Worm (Caenorhabditis elegans): ENCODE results near the gene far-2.

far-2 gene

DNA sequence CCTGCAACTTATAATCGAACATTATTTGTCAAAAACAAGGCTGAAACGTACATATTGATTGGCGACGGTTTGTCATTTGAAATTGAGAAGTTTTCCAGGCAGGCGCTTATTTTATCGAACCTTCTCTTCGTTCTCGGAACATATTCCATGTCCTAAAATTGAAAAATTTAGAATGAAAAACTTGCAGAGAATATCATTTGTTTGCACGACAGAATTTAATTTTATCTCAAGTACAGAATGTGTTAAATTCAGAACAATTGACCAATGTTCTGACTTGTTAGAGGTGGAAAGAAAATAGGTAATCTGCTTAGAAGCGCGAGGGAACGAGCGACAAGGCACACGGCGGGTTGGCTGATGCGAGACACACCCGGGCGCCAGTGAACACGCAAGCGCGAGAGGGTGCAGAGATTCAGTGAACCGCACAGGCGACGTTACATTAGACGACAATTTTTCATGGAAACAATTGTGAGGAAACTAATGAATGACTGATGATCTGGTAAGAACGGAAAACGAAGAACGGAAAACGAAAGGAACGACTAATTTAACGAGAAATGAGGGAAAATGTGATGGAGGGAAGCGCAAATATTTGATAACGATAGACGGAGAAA lies 29.2 kb upstream of the far-2 start (continued):
- TF ChIP-seq ama-1 (optimal IDR thresholded peaks at IDR 0.05) (peak; percentile 80), ama-1 (GFP tag; optimal IDR thresholded peaks at IDR 0.05) (no peak), cebp-1 (GFP tag; IDR thresholded peaks at IDR 0.05) (no peak), cebp-1 (tag; optimal IDR thresholded peaks at IDR 0.05) (peak; percentile 70), ztf-22 (GFP tag; optimal IDR thresholded peaks at IDR 0.05) (no peak), dpff-1 (tag; optimal IDR thresholded peaks at IDR 0.05) (no peak), snpc-4 (GFP tag; optimal IDR thresholded peaks at IDR 0.05) (no peak), snpc-4 (tag; optimal IDR thresholded peaks at IDR 0.05) (peak in 1 of 4 experiments; percentile 54), nhr-80 (tag; optimal IDR thresholded peaks at IDR 0.05) (peak; percentile 49), T07F8.4 (tag; optimal IDR thresholded peaks at IDR 0.05) (no peak), somi-1 (GFP tag; optimal IDR thresholded peaks at IDR 0.05) (no peak), hlh-26 (GFP tag; conservative IDR thresholded peaks at IDR 0.05) (no peak), B0261.1 (tag; optimal IDR thresholded peaks at IDR 0.05) (no peak)

DNA sequence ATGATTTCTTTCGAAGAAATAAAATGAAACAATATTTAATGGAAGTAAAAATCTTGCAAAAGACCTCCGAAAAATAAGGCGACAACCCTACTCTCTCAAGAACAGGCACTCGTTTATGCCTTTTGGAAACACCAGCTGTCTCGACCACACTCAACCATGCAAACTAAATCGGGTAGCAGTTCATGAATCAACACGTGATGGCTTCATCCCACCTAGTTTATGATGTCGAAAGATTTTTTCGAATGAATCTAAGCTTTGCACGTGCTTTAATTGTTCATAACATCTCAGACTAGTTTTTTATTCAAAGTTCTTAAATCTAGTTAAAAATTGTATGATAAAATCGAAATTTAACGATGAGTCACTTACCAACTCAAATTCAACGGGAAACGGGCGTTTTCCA lies 28.4 kb upstream of the far-2 start:
- TF ChIP-seq ama-1 (optimal IDR thresholded peaks at IDR 0.05) (peak; percentile 87), ama-1 (GFP tag; optimal IDR thresholded peaks at IDR 0.05) (no peak), ztf-28 (GFP tag; IDR thresholded peaks at IDR 0.05) (no peak), lin-26 (GFP tag; IDR thresholded peaks at IDR 0.05) (peak; percentile 19; the same call in 1 of the 2 replicates), tbp1 (GFP tag; optimal IDR thresholded peaks at IDR 0.05) (peak; percentile 11)

DNA sequence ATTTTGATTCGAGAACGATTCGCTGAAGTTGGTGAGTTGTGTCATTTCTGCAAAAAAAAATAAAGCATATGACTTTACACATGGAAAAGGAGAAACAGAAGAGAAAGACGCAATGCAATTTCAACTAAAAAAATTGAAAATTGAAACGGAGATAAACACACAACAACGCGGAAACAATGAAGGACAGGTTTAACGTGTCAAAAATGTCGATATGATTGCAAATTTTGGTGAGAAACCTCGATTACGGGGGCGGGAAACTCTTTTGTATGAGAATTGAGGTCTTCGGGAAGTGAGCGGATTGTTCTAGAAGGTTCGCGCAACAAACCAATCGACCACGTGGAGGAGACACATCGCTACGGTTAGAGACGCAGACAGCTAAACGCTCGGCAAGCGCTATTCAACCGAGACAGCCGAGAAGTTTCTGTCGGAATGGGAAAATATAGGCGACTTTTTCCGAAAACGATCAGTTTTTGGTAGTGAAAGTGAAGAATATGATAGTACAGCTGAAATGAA lies 27.8 kb upstream of the far-2 start, which contains the start of gene R107.5:
R107.5 (minus strand) TSS at position 51 of the 513 bp plus-strand sequence.
- peak; percentile 98 for TF ChIP-seq ekl-4 (GFP tag; IDR thresholded peaks at IDR 0.05)
- TF ChIP-seq ets-4 (GFP tag; optimal IDR thresholded peaks at IDR 0.05) = peak; percentile 55
- TF ChIP-seq cebp-2 (GFP tag; IDR thresholded peaks at IDR 0.05) = peak; percentile 87
- TF ChIP-seq aptf-3 (GFP tag; IDR thresholded peaks at IDR 0.05) = peak; percentile 87; the same call in 1 of the 2 replicates
- peak; percentile 95 for TF ChIP-seq dpff-1 (tag; optimal IDR thresholded peaks at IDR 0.05)
- peak; percentile 82 for TF ChIP-seq F10E7.11 (tag; optimal IDR thresholded peaks at IDR 0.05)
- peak; percentile 92 for TF ChIP-seq ztf-22 (GFP tag; optimal IDR thresholded peaks at IDR 0.05)
- TF ChIP-seq let-526 (GFP tag; IDR thresholded peaks at IDR 0.05) = peak; percentile 98
- TF ChIP-seq sptf-2 (GFP tag; optimal IDR thresholded peaks at IDR 0.05) = no peak
- peak; percentile 96 for TF ChIP-seq K11D2.4 (GFP tag; IDR thresholded peaks at IDR 0.05)
- no peak for TF ChIP-seq madf-8 (GFP tag; conservative IDR thresholded peaks at IDR 0.05)
- 0 out of 2 replicates have a peak, but pooled peaks have one; percentile 22 for TF ChIP-seq lag-1 (GFP tag; IDR thresholded peaks at IDR 0.05)
- TF ChIP-seq nfya-2 (GFP tag; IDR thresholded peaks at IDR 0.05) = no peak
- peak; percentile 96 for TF ChIP-seq K12H6.12 (tag; optimal IDR thresholded peaks at IDR 0.05)
- TF ChIP-seq attf-6 (GFP tag; IDR thresholded peaks at IDR 0.05) = peak; percentile 55; the same call in 1 of the 2 replicates
- peak; percentile 95 for TF ChIP-seq hmg-1.2 (GFP tag; IDR thresholded peaks at IDR 0.05)
- peak; percentile 94 for TF ChIP-seq tlf-1 (GFP tag; optimal IDR thresholded peaks at IDR 0.05)
- TF ChIP-seq lsy-27 (tag; optimal IDR thresholded peaks at IDR 0.05; ENCODE audit: borderline replicate concordance, insufficient read depth) = no peak
- peak; percentile 97 for TF ChIP-seq somi-1 (GFP tag; optimal IDR thresholded peaks at IDR 0.05)
- peak; percentile 76 for TF ChIP-seq madf-10 (tag; optimal IDR thresholded peaks at IDR 0.05)
- no peak for TF ChIP-seq pha-4 (tag; optimal IDR thresholded peaks at IDR 0.05)
- TF ChIP-seq T26A5.8 (tag; optimal IDR thresholded peaks at IDR 0.05) = no peak
- peak; percentile 91 for TF ChIP-seq dox-1 (GFP tag; IDR thresholded peaks at IDR 0.05)
- TF ChIP-seq Y53G8AR.9 (GFP tag; conservative IDR thresholded peaks at IDR 0.05) = peak; percentile 94
- TF ChIP-seq C17E4.6 (GFP tag; IDR thresholded peaks at IDR 0.05) = peak; percentile 77
- no peak for TF ChIP-seq sdz-38 (tag; optimal IDR thresholded peaks at IDR 0.05)
- peak; percentile 96 for TF ChIP-seq Y67H2A.10 (GFP tag; conservative IDR thresholded peaks at IDR 0.05)
- no peak for TF ChIP-seq mes-4 (tag; optimal IDR thresholded peaks at IDR 0.05)
- TF ChIP-seq T07F8.4 (tag; optimal IDR thresholded peaks at IDR 0.05) = peak; percentile 66
- peak; percentile 62 for TF ChIP-seq ceh-79 (tag; optimal IDR thresholded peaks at IDR 0.05)
- peak; percentile 92 for TF ChIP-seq gei-17 (GFP tag; optimal IDR thresholded peaks at IDR 0.05)
- TF ChIP-seq lin-40 (tag; optimal IDR thresholded peaks at IDR 0.05) = peak; percentile 97
- TF ChIP-seq mel-28 (tag; optimal IDR thresholded peaks at IDR 0.05; ENCODE audit: borderline replicate concordance) = peak; percentile 84

Measured in whole organism, young adult.